Fruit fly (Drosophila melanogaster): ENCODE data around the gene Noc1.

Gene Noc1

dm6 chr3L:11049414-11049813 lies 25.2 kb upstream of the Noc1 start (continued):
- TF ChIP-seq CG9817 (tag; optimal IDR thresholded peaks at IDR 0.05) = no peak
- no peak for TF ChIP-seq CG11504 (tag; optimal IDR thresholded peaks at IDR 0.05)
- peak; percentile 61 for TF ChIP-seq CG6813 (GFP tag; optimal IDR thresholded peaks at IDR 0.05)
- no peak for TF ChIP-seq Stat92E (GFP tag; optimal IDR thresholded peaks at IDR 0.05)
- peak; percentile 42 for TF ChIP-seq scrt (GFP tag; optimal IDR thresholded peaks at IDR 0.05)
- TF ChIP-seq gem (tag; optimal IDR thresholded peaks at IDR 0.05) = no peak
- TF ChIP-seq CG7839 (tag; optimal IDR thresholded peaks at IDR 0.05) = peak; percentile 6
- no peak for TF ChIP-seq hb (GFP tag; IDR thresholded peaks at IDR 0.05; ENCODE audit: partially characterized antibody)
- TF ChIP-seq Vsx1 (GFP tag; optimal IDR thresholded peaks at IDR 0.05) = no peak
- TF ChIP-seq ems (GFP tag; optimal IDR thresholded peaks at IDR 0.05) = no peak
- TF ChIP-seq MBD-R2 (GFP tag; IDR thresholded peaks at IDR 0.05) = no peak
- no peak for TF ChIP-seq p53 (GFP tag; optimal IDR thresholded peaks at IDR 0.05)
- no peak for TF ChIP-seq ara (GFP tag; IDR thresholded peaks at IDR 0.05)
- peak; percentile 31 for TF ChIP-seq Fer3 (tag; optimal IDR thresholded peaks at IDR 0.05)
- TF ChIP-seq eyg (GFP tag; optimal IDR thresholded peaks at IDR 0.05) = peak; percentile 4
- no peak for TF ChIP-seq CG4617 (GFP tag; optimal IDR thresholded peaks at IDR 0.05; ENCODE audit: borderline replicate concordance)
- peak; percentile 55 for TF ChIP-seq gro (GFP tag; optimal IDR thresholded peaks at IDR 0.05)
- TF ChIP-seq seq (GFP tag; IDR thresholded peaks at IDR 0.05) = no peak
- TF ChIP-seq CG7987 (GFP tag; optimal IDR thresholded peaks at IDR 0.05) = peak; percentile 75
- TF ChIP-seq hbn (GFP tag; IDR thresholded peaks at IDR 0.05; ENCODE audit: partially characterized antibody) = no peak
- TF ChIP-seq disco-r (GFP tag; optimal IDR thresholded peaks at IDR 0.05) = no peak
- peak; percentile 37 for TF ChIP-seq wek (GFP tag; optimal IDR thresholded peaks at IDR 0.05)
- no peak for TF ChIP-seq CG6254 (GFP tag; optimal IDR thresholded peaks at IDR 0.05)
- TF ChIP-seq z (GFP tag; IDR thresholded peaks at IDR 0.05) = no peak
- TF ChIP-seq CG11560 (tag; IDR thresholded peaks at IDR 0.05) = no peak
- no peak for TF ChIP-seq CG18011 (GFP tag; optimal IDR thresholded peaks at IDR 0.05)
- no peak for TF ChIP-seq Myb (GFP tag; optimal IDR thresholded peaks at IDR 0.05)
- TF ChIP-seq CG17361 (GFP tag; IDR thresholded peaks at IDR 0.05) = no peak
- no peak for TF ChIP-seq pzg (GFP tag; optimal IDR thresholded peaks at IDR 0.05)
- no peak for TF ChIP-seq crc (GFP tag; optimal IDR thresholded peaks at IDR 0.05)
- no peak for TF ChIP-seq CG2889 (GFP tag; IDR thresholded peaks at IDR 0.05)
- TF ChIP-seq Max (GFP tag; optimal IDR thresholded peaks at IDR 0.05) = no peak
- TF ChIP-seq kay (GFP tag; optimal IDR thresholded peaks at IDR 0.05) = no peak
- TF ChIP-seq ham (GFP tag; IDR thresholded peaks at IDR 0.05) = no peak
- TF ChIP-seq CG14014 (GFP tag; IDR thresholded peaks at IDR 0.05) = peak; percentile 13; the same call in 1 of the 2 replicates
- no peak for TF ChIP-seq CG4424 (GFP tag; optimal IDR thresholded peaks at IDR 0.05)
- peak; percentile 4 for TF ChIP-seq CG3995 (GFP tag; optimal IDR thresholded peaks at IDR 0.05)
- peak; percentile 29 for TF ChIP-seq odd (GFP tag; optimal IDR thresholded peaks at IDR 0.05)
- no peak for TF ChIP-seq chn (GFP tag; optimal IDR thresholded peaks at IDR 0.05)
- no peak for TF ChIP-seq danr (GFP tag; IDR thresholded peaks at IDR 0.05)
- no peak for TF ChIP-seq CG10462 (GFP tag; optimal IDR thresholded peaks at IDR 0.05)
- TF ChIP-seq CG6765 (GFP tag; optimal IDR thresholded peaks at IDR 0.05) = peak; percentile 72
- no peak for TF ChIP-seq CG13424 (tag; optimal IDR thresholded peaks at IDR 0.05)
- TF ChIP-seq Hr3 (GFP tag; optimal IDR thresholded peaks at IDR 0.05) = no peak
- TF ChIP-seq MTF-1 (GFP tag; optimal IDR thresholded peaks at IDR 0.05; ENCODE audit: borderline replicate concordance) = peak; percentile 43
- no peak for TF ChIP-seq tup (GFP tag; optimal IDR thresholded peaks at IDR 0.05)
- no peak for TF ChIP-seq jing (GFP tag; optimal IDR thresholded peaks at IDR 0.05)
- TF ChIP-seq HHEX (GFP tag; optimal IDR thresholded peaks at IDR 0.05) = peak; percentile 70
- TF ChIP-seq sug (tag; optimal IDR thresholded peaks at IDR 0.05) = peak; percentile 60
- TF ChIP-seq cas (GFP tag; IDR thresholded peaks at IDR 0.05) = no peak
- TF ChIP-seq psq (GFP tag; optimal IDR thresholded peaks at IDR 0.05) = no peak
